Worm (Caenorhabditis elegans) whole organism, late embryonic: Measurements from ENCODE around the gene srr-6.

Experiments used
- ama-1 ChIP-seq: fragments of 150-350 bp; optimal IDR thresholded peaks from 2 replicates; lab custom pipeline; 2014
- ceh-19 ChIP-seq: fragments of 200-800 bp; sonication (Bioruptor generic); optimal IDR thresholded peaks from 2 replicates; lab custom pipeline; 2018; ENCODE audit warnings: mild to moderate bottlenecking, missing genetic modification characterization, missing compliant biosample characterization
- ceh-31 ChIP-seq: sonication (generic microtip); optimal IDR thresholded peaks from 2 replicates; lab custom pipeline; 2016; ENCODE audit warnings: missing genetic modification characterization, missing compliant biosample characterization
- nfya-1 ChIP-seq: sonication (generic microtip); optimal IDR thresholded peaks from 2 replicates; lab custom pipeline; 2017; ENCODE audit warnings: missing genetic modification characterization, mild to moderate bottlenecking, missing compliant biosample characterization, antibody characterized with exemption, moderate library complexity
- pag-3 ChIP-seq: sonication (generic microtip); optimal IDR thresholded peaks from 2 replicates; lab custom pipeline; 2016; ENCODE audit warnings: missing compliant biosample characterization, missing genetic modification characterization, borderline replicate concordance
- pax-1 ChIP-seq: fragments of 150-350 bp; optimal IDR thresholded peaks from 2 replicates; lab custom pipeline; 2014; ENCODE audit warnings: missing biosample characterization, missing genetic modification characterization
- sox-4 ChIP-seq: sonication (generic microtip); optimal IDR thresholded peaks from 2 replicates; lab custom pipeline; 2017; ENCODE audit warnings: mild to moderate bottlenecking, missing genetic modification characterization, inconsistent platforms, missing compliant biosample characterization

- TF ChIP-seq ceh-31 (peak; percentile 57), pax-1 (tag; lab: Kevin White, UChicago) (no peak), nfya-1 (tag; lab: Kevin White, UChicago) (peak; percentile 65), pag-3 (tag; lab: Kevin White, UChicago) (no peak), ceh-19 (GFP tag; lab: Kevin White, UChicago) (peak; percentile 60), sox-4 (no peak), ama-1 (no peak)
Measured at ce11 chrV:4964020-4964635, 48.5 kb upstream of the srr-6 start.
